Worm (Caenorhabditis elegans) whole organism, early embryonic: ENCODE data around the gene clc-7.

Experiments
- flt-1 ChIP-seq: fragments of 200-800 bp; sonication (Bioruptor generic); IDR thresholded peaks from 2 replicates; pipeline ENCODE4 v1.3.6; 2022; ENCODE audit warnings: missing genetic modification characterization, missing compliant biosample characterization
- sea-1 ChIP-seq: fragments of 200-800 bp; sonication (Bioruptor generic); conservative IDR thresholded peaks from 2 replicates; pipeline ENCODE4 v1.3.6; 2022; ENCODE audit warnings: missing genetic modification characterization, missing compliant biosample characterization

ce11 chrX:5043887-5044286 is 24.0 kb upstream of the clc-7 start, which contains the start of gene Y64H9A.2:
- TF ChIP-seq flt-1 (GFP tag; lab: Robert Waterston, UW) (no peak), sea-1 (GFP tag; lab: Robert Waterston, UW) (no peak)
